Fruit fly (Drosophila melanogaster) whole organism, embryonic: ENCODE results near the gene CG42784.

Experiments used
- Blimp-1 ChIP-seq: fragments of 200-800 bp; sonication (Bioruptor generic); optimal IDR thresholded peaks from 3 replicates; lab custom pipeline; 2018; ENCODE audit warnings: missing biosample characterization, missing genetic modification characterization, mild to moderate bottlenecking, moderate library complexity, missing genetic modification reagents
- CG10274 ChIP-seq: fragments of 200-800 bp; sonication (Bioruptor generic); optimal IDR thresholded peaks from 3 replicates; lab custom pipeline; 2017; ENCODE audit warnings: missing biosample characterization, mild to moderate bottlenecking, missing genetic modification characterization
- CG10543 ChIP-seq: fragments of 200-800 bp; sonication (Bioruptor generic); optimal IDR thresholded peaks from 3 replicates; lab custom pipeline; 2017; ENCODE audit warnings: missing biosample characterization, mild to moderate bottlenecking, missing genetic modification characterization, moderate library complexity
- CG11093 ChIP-seq: fragments of 200-800 bp; sonication (Bioruptor generic); IDR thresholded peaks from 3 replicates; pipeline ENCODE4 v1.3.6; 2022; ENCODE audit warnings: missing biosample characterization, missing genetic modification characterization
- CG12299 ChIP-seq: fragments of 200-800 bp; sonication (Bioruptor generic); optimal IDR thresholded peaks from 2 replicates; lab custom pipeline; 2018; ENCODE audit warnings: missing biosample characterization, mild to moderate bottlenecking, missing genetic modification characterization
- CG13894 ChIP-seq: fragments of 200-800 bp; sonication (Bioruptor generic); optimal IDR thresholded peaks from 3 replicates; lab custom pipeline; 2018; ENCODE audit warnings: missing biosample characterization, mild to moderate bottlenecking, missing genetic modification characterization, moderate library complexity
- CG14667 ChIP-seq: fragments of 200-800 bp; sonication (Bioruptor generic); IDR thresholded peaks from 2 replicates; pipeline ENCODE4 v1.3.6; 2022; ENCODE audit warnings: missing biosample characterization, missing genetic modification characterization
- CG14965 ChIP-seq: fragments of 200-800 bp; sonication (Bioruptor generic); optimal IDR thresholded peaks from 2 replicates; lab custom pipeline; 2016; ENCODE audit warnings: missing biosample characterization, missing genetic modification characterization, borderline replicate concordance
- CG16815 ChIP-seq: fragments of 200-800 bp; sonication (Bioruptor generic); optimal IDR thresholded peaks from 3 replicates; lab custom pipeline; 2017; ENCODE audit warnings: missing biosample characterization, mild to moderate bottlenecking, missing genetic modification characterization
- CG17186 ChIP-seq: fragments of 200-800 bp; sonication (Bioruptor generic); optimal IDR thresholded peaks from 3 replicates; lab custom pipeline; 2017; ENCODE audit warnings: missing biosample characterization, missing genetic modification reagents, missing genetic modification characterization
- CG17568 ChIP-seq: fragments of 200-800 bp; sonication (Bioruptor generic); optimal IDR thresholded peaks from 2 replicates; lab custom pipeline; 2018; ENCODE audit warnings: missing biosample characterization, mild to moderate bottlenecking, missing genetic modification characterization, moderate library complexity
- CG17829 ChIP-seq: fragments of 200-800 bp; optimal IDR thresholded peaks from 2 replicates; lab custom pipeline; 2019; ENCODE audit warnings: missing biosample characterization, mild to moderate bottlenecking, missing genetic modification characterization, moderate library complexity
- CG2129 ChIP-seq: fragments of 200-800 bp; sonication (Bioruptor generic); IDR thresholded peaks from 2 replicates; pipeline ENCODE4 v1.3.6; 2022; ENCODE audit warnings: missing biosample characterization, missing genetic modification characterization; ENCODE audit not compliant: partially characterized antibody
- CG2199 ChIP-seq: fragments of 200-800 bp; sonication (Bioruptor generic); IDR thresholded peaks from 3 replicates; pipeline ENCODE4 v1.3.6; 2022; ENCODE audit warnings: missing biosample characterization, missing genetic modification characterization
- CG31388 ChIP-seq: fragments of 200-800 bp; sonication (Bioruptor generic); optimal IDR thresholded peaks from 2 replicates; lab custom pipeline; 2016; ENCODE audit warnings: missing biosample characterization, missing genetic modification characterization
- CG34224 ChIP-seq: fragments of 200-800 bp; sonication (Bioruptor generic); IDR thresholded peaks from 3 replicates; pipeline ENCODE4 v1.3.6; 2022; ENCODE audit warnings: missing biosample characterization, missing genetic modification characterization; ENCODE audit not compliant: partially characterized antibody
- CG4328 ChIP-seq: fragments of 200-800 bp; sonication (Bioruptor generic); optimal IDR thresholded peaks from 3 replicates; lab custom pipeline; 2017; ENCODE audit warnings: missing biosample characterization, missing genetic modification reagents, missing genetic modification characterization
- CG5180 ChIP-seq: fragments of 200-800 bp; sonication (Bioruptor generic); optimal IDR thresholded peaks from 3 replicates; lab custom pipeline; 2017; ENCODE audit warnings: missing biosample characterization, missing genetic modification characterization, mild to moderate bottlenecking, moderate library complexity, missing genetic modification reagents
- CG5953 ChIP-seq: fragments of 200-800 bp; sonication (Bioruptor generic); IDR thresholded peaks from 2 replicates; pipeline ENCODE4 v1.3.6; 2022; ENCODE audit warnings: missing biosample characterization, missing genetic modification characterization
- CG6683 ChIP-seq: fragments of 200-800 bp; sonication (Bioruptor generic); optimal IDR thresholded peaks from 2 replicates; lab custom pipeline; 2017; ENCODE audit warnings: missing biosample characterization, mild to moderate bottlenecking, missing genetic modification characterization, missing genetic modification reagents
- CG8281 ChIP-seq: fragments of 200-800 bp; sonication (Bioruptor generic); optimal IDR thresholded peaks from 2 replicates; lab custom pipeline; 2018; ENCODE audit warnings: missing biosample characterization, mild to moderate bottlenecking, missing genetic modification characterization, moderate library complexity
- CG8290 ChIP-seq, 3 experiments: fragments of 200-800 bp; sonication (Bioruptor generic); optimal IDR thresholded peaks; 2 replicates each; lab custom pipeline; 2016 to 2019; ENCODE audit warnings: missing biosample characterization in 3 of 3, missing genetic modification characterization in 3 of 3, mild to moderate bottlenecking in 2 of 3, moderate library complexity in 1 of 3
- CG9609 ChIP-seq: fragments of 200-800 bp; sonication (Bioruptor generic); optimal IDR thresholded peaks from 3 replicates; lab custom pipeline; 2016; ENCODE audit warnings: missing biosample characterization, missing genetic modification characterization
- CHES-1-like ChIP-seq: fragments of 200-800 bp; sonication (Bioruptor generic); optimal IDR thresholded peaks from 2 replicates; lab custom pipeline; 2016; ENCODE audit warnings: missing biosample characterization, missing genetic modification characterization
- Dfd ChIP-seq, 2 experiments: fragments of >200 bp; optimal IDR thresholded peaks; 2 replicates each; lab custom pipeline; 2017; ENCODE audit warnings: missing biosample characterization in 2 of 2, missing genetic modification characterization in 2 of 2
- Ets97D ChIP-seq: fragments of 200-800 bp; sonication (Bioruptor generic); optimal IDR thresholded peaks from 3 replicates; lab custom pipeline; 2016; ENCODE audit warnings: missing biosample characterization, missing genetic modification characterization
- Jarid2 ChIP-seq: fragments of 200-800 bp; sonication (Bioruptor generic); optimal IDR thresholded peaks from 3 replicates; lab custom pipeline; 2017; ENCODE audit warnings: mild to moderate bottlenecking, missing biosample characterization, missing genetic modification reagents, missing genetic modification characterization
- Lpt ChIP-seq: fragments of >200 bp; optimal IDR thresholded peaks from 2 replicates; lab custom pipeline; 2018; ENCODE audit warnings: missing biosample characterization, missing genetic modification characterization
- MBD-R2 ChIP-seq: fragments of 200-800 bp; sonication (Bioruptor generic); IDR thresholded peaks from 2 replicates; pipeline ENCODE4 v1.3.6; 2022; ENCODE audit warnings: missing biosample characterization, missing genetic modification characterization
- MESR4 ChIP-seq: fragments of 200-800 bp; sonication (Bioruptor generic); optimal IDR thresholded peaks from 2 replicates; lab custom pipeline; 2018; ENCODE audit warnings: missing biosample characterization, mild to moderate bottlenecking, missing genetic modification characterization, moderate library complexity
- Max ChIP-seq: fragments of 200-800 bp; sonication (Bioruptor generic); optimal IDR thresholded peaks from 2 replicates; lab custom pipeline; 2016; ENCODE audit warnings: missing biosample characterization, mild to moderate bottlenecking, missing genetic modification characterization
- NFAT ChIP-seq: fragments of 200-800 bp; sonication (Bioruptor generic); IDR thresholded peaks from 2 replicates; pipeline ENCODE4 v1.3.6; 2022; ENCODE audit warnings: missing biosample characterization, missing genetic modification characterization
- Poxn ChIP-seq: fragments of 200-800 bp; sonication (Bioruptor generic); IDR thresholded peaks from 2 replicates; pipeline ENCODE4 v1.3.6; 2022; ENCODE audit warnings: missing biosample characterization, missing genetic modification characterization
- Ptx1 ChIP-seq: fragments of 200-800 bp; sonication (Bioruptor generic); IDR thresholded peaks from 2 replicates; pipeline ENCODE4 v1.3.6; 2022; ENCODE audit warnings: missing biosample characterization, missing genetic modification characterization
- Rfx ChIP-seq: fragments of 200-800 bp; sonication (Bioruptor generic); IDR thresholded peaks from 2 replicates; pipeline ENCODE4 v1.3.6; 2022; ENCODE audit warnings: missing biosample characterization, missing genetic modification characterization
- Vsx1 ChIP-seq: fragments of 200-800 bp; sonication (Bioruptor generic); optimal IDR thresholded peaks from 2 replicates; lab custom pipeline; 2017; ENCODE audit warnings: missing biosample characterization, mild to moderate bottlenecking, missing genetic modification characterization, missing genetic modification reagents
- Xbp1 ChIP-seq: fragments of 200-800 bp; sonication (Bioruptor generic); optimal IDR thresholded peaks from 3 replicates; lab custom pipeline; 2016; ENCODE audit warnings: missing biosample characterization, mild to moderate bottlenecking, missing genetic modification characterization
- ash1 ChIP-seq: fragments of 200-800 bp; sonication (Bioruptor generic); optimal IDR thresholded peaks from 2 replicates; lab custom pipeline; 2018; ENCODE audit warnings: missing biosample characterization, mild to moderate bottlenecking, missing genetic modification characterization
- chn ChIP-seq: fragments of 200-800 bp; sonication (Bioruptor generic); optimal IDR thresholded peaks from 2 replicates; lab custom pipeline; 2016; ENCODE audit warnings: missing biosample characterization, missing genetic modification characterization
- da ChIP-seq: fragments of 200-800 bp; sonication (Bioruptor generic); optimal IDR thresholded peaks from 2 replicates; lab custom pipeline; 2016; ENCODE audit warnings: missing biosample characterization, missing genetic modification characterization
- danr ChIP-seq: fragments of 200-800 bp; sonication (Bioruptor generic); IDR thresholded peaks from 2 replicates; pipeline ENCODE4 v1.3.6; 2022; ENCODE audit warnings: missing biosample characterization, missing genetic modification characterization
- grn ChIP-seq: fragments of 200-800 bp; sonication (Bioruptor generic); optimal IDR thresholded peaks from 3 replicates; lab custom pipeline; 2017; ENCODE audit warnings: missing biosample characterization, missing genetic modification characterization
- ken ChIP-seq: fragments of 200-800 bp; sonication (Bioruptor generic); IDR thresholded peaks from 3 replicates; pipeline ENCODE4 v1.3.6; 2022; ENCODE audit warnings: missing biosample characterization, missing genetic modification characterization
- luna ChIP-seq: fragments of 200-800 bp; sonication (Bioruptor generic); optimal IDR thresholded peaks from 2 replicates; lab custom pipeline; 2016; ENCODE audit warnings: missing biosample characterization, missing genetic modification characterization
- nerfin-1 ChIP-seq: fragments of 200-800 bp; sonication (Bioruptor generic); optimal IDR thresholded peaks from 3 replicates; lab custom pipeline; 2019; ENCODE audit warnings: missing biosample characterization, mild to moderate bottlenecking, missing genetic modification characterization, moderate library complexity
- oc ChIP-seq: fragments of 200-800 bp; sonication (Bioruptor generic); optimal IDR thresholded peaks from 2 replicates; lab custom pipeline; 2018; ENCODE audit warnings: missing biosample characterization, mild to moderate bottlenecking, missing genetic modification characterization, moderate library complexity
- sisA ChIP-seq: fragments of 200-800 bp; sonication (Bioruptor generic); IDR thresholded peaks from 2 replicates; pipeline ENCODE4 v1.3.6; 2022; ENCODE audit warnings: missing biosample characterization, missing genetic modification characterization
- slbo ChIP-seq: fragments of 200-800 bp; sonication (Bioruptor generic); IDR thresholded peaks from 2 replicates; pipeline ENCODE4 v1.3.6; 2022; ENCODE audit warnings: missing biosample characterization, missing genetic modification characterization
- slou ChIP-seq: fragments of 200-800 bp; sonication (Bioruptor generic); optimal IDR thresholded peaks from 3 replicates; lab custom pipeline; 2016; ENCODE audit warnings: missing biosample characterization, missing genetic modification characterization
- sna ChIP-seq: fragments of 200-800 bp; sonication (Bioruptor generic); IDR thresholded peaks from 2 replicates; pipeline ENCODE4 v1.3.6; 2022; ENCODE audit warnings: missing biosample characterization, missing genetic modification characterization; ENCODE audit not compliant: partially characterized antibody

The CG42784 gene

dm6 chr2L:13366109-13366747 lies 49.0 kb upstream of the CG42784 start, which contains the start of the genes Nnp-1 and Grx3 (continued):
- peak; percentile 34 for TF ChIP-seq CG4328 (GFP tag; lab: Kevin White, UChicago)
- peak; percentile 82 for TF ChIP-seq CG10543
- no peak for TF ChIP-seq Blimp-1 (GFP tag; lab: Kevin White, UChicago)
- TF ChIP-seq CG8290 (GFP tag; optimal IDR thresholded peaks at IDR 0.05; lab: Kevin White, UChicago): no peak
- TF ChIP-seq CG8290 (tag; optimal IDR thresholded peaks at IDR 0.05; lab: Kevin White, UChicago): no peak
- no peak for TF ChIP-seq CG17568
- TF ChIP-seq sna (GFP tag; lab: Robert Waterston, UW): no peak
- peak; percentile 13 for TF ChIP-seq CG17186
- peak; percentile 19; the same call in 1 of the 2 replicates for TF ChIP-seq sisA (GFP tag; lab: Robert Waterston, UW)
- peak; percentile 46 for TF ChIP-seq CG12299 (tag; lab: Kevin White, UChicago)
- no peak for TF ChIP-seq CG16815 (GFP tag; lab: Kevin White, UChicago)
- no peak for TF ChIP-seq oc
- peak; percentile 72 for TF ChIP-seq slbo
- no peak for TF ChIP-seq CHES-1-like
- no peak for TF ChIP-seq danr (GFP tag; lab: Robert Waterston, UW)
- TF ChIP-seq chn (GFP tag; lab: Kevin White, UChicago): no peak
- TF ChIP-seq CG6683 (GFP tag; lab: Kevin White, UChicago): no peak
- peak; percentile 98 for TF ChIP-seq Max (GFP tag; lab: Kevin White, UChicago)
- 0 out of 3 replicates have a peak, but pooled peaks have one; percentile 11 for TF ChIP-seq CG34224 (GFP tag; lab: Robert Waterston, UW)
- no peak for TF ChIP-seq CG2199 (GFP tag; lab: Robert Waterston, UW)
- TF ChIP-seq Jarid2 (GFP tag; lab: Kevin White, UChicago): no peak
- TF ChIP-seq CG2129 (GFP tag; lab: Robert Waterston, UW): no peak
- TF ChIP-seq Rfx (GFP tag; lab: Robert Waterston, UW): peak; percentile 61
- TF ChIP-seq Poxn (GFP tag; lab: Robert Waterston, UW): no peak
- no peak for TF ChIP-seq ken (GFP tag; lab: Robert Waterston, UW)
- no peak for TF ChIP-seq da (GFP tag; lab: Kevin White, UChicago)
- peak; percentile 57 for TF ChIP-seq MBD-R2 (GFP tag; lab: Robert Waterston, UW)
- TF ChIP-seq CG13894 (tag; lab: Kevin White, UChicago): no peak
- no peak for TF ChIP-seq CG14965
- TF ChIP-seq Xbp1: peak; percentile 53
- TF ChIP-seq CG5180: peak; percentile 71
- TF ChIP-seq Ets97D (GFP tag; lab: Kevin White, UChicago): peak; percentile 18
- TF ChIP-seq NFAT: no peak
- no peak for TF ChIP-seq CG14667
- TF ChIP-seq MESR4 (GFP tag; lab: Kevin White, UChicago): peak; percentile 26
- no peak for TF ChIP-seq luna (GFP tag; lab: Kevin White, UChicago)
- no peak for TF ChIP-seq Vsx1 (GFP tag; lab: Kevin White, UChicago)
- no peak for TF ChIP-seq Dfd (GFP tag; optimal IDR thresholded peaks at IDR 0.05; lab: Kevin White, UChicago)
- TF ChIP-seq Ptx1: peak; percentile 59
- TF ChIP-seq CG5953 (GFP tag; lab: Robert Waterston, UW): no peak
- no peak for TF ChIP-seq grn (GFP tag; lab: Kevin White, UChicago)
- no peak for TF ChIP-seq ash1 (GFP tag; lab: Kevin White, UChicago)
- TF ChIP-seq CG31388 (GFP tag; lab: Kevin White, UChicago): no peak
- no peak for TF ChIP-seq CG10274 (GFP tag; lab: Kevin White, UChicago)
- no peak for TF ChIP-seq nerfin-1 (tag; lab: Kevin White, UChicago)
- TF ChIP-seq CG17829 (tag; lab: Kevin White, UChicago): peak; percentile 69
- TF ChIP-seq slou (GFP tag; lab: Kevin White, UChicago): peak; percentile 2
- no peak for TF ChIP-seq Lpt (GFP tag; lab: Kevin White, UChicago)
- TF ChIP-seq CG8281 (tag; lab: Kevin White, UChicago): peak; percentile 31
- no peak for TF ChIP-seq CG11093
- no peak for TF ChIP-seq CG9609 (GFP tag; lab: Kevin White, UChicago)
